Fruit fly (Drosophila melanogaster) whole organism, adult: ENCODE data around the gene CG11286.

Experiments
- CG11617 ChIP-seq: fragments of 200-800 bp; sonication (Bioruptor generic); optimal IDR thresholded peaks from 2 replicates; lab custom pipeline; 2017; ENCODE audit warnings: mild to moderate bottlenecking, missing biosample characterization, missing genetic modification reagents, missing genetic modification characterization
- CG12768 ChIP-seq: fragments of 200-800 bp; sonication (Bioruptor generic); optimal IDR thresholded peaks from 2 replicates; lab custom pipeline; 2017; ENCODE audit warnings: missing biosample characterization, missing genetic modification characterization, mild to moderate bottlenecking, moderate library complexity, missing genetic modification reagents
- CG14711 ChIP-seq: fragments of 200-800 bp; sonication (Bioruptor generic); optimal IDR thresholded peaks from 2 replicates; lab custom pipeline; 2018; ENCODE audit warnings: missing biosample characterization, mild to moderate bottlenecking, missing genetic modification characterization, moderate library complexity
- CG1620 ChIP-seq: fragments of 200-800 bp; sonication (Bioruptor generic); optimal IDR thresholded peaks from 2 replicates; lab custom pipeline; 2016; ENCODE audit warnings: missing biosample characterization, missing genetic modification characterization
- CG33017 ChIP-seq: fragments of 200-800 bp; sonication (Bioruptor generic); optimal IDR thresholded peaks from 2 replicates; lab custom pipeline; 2018; ENCODE audit warnings: missing biosample characterization, mild to moderate bottlenecking, missing genetic modification characterization, moderate library complexity
- CG5204 ChIP-seq: fragments of 200-800 bp; sonication (Bioruptor generic); optimal IDR thresholded peaks from 2 replicates; lab custom pipeline; 2016; ENCODE audit warnings: missing biosample characterization, missing genetic modification characterization
- CG7045 ChIP-seq: fragments of 200-800 bp; sonication (Bioruptor generic); optimal IDR thresholded peaks from 2 replicates; lab custom pipeline; 2017; ENCODE audit warnings: missing biosample characterization, mild to moderate bottlenecking, missing genetic modification characterization
- CG7101 ChIP-seq: fragments of 200-800 bp; sonication (Bioruptor generic); optimal IDR thresholded peaks from 2 replicates; lab custom pipeline; 2018; ENCODE audit warnings: missing biosample characterization, mild to moderate bottlenecking, missing genetic modification characterization, moderate library complexity
- Clk ChIP-seq: fragments of 200-800 bp; sonication (Bioruptor generic); optimal IDR thresholded peaks from 2 replicates; lab custom pipeline; 2017; ENCODE audit warnings: missing biosample characterization, missing genetic modification characterization
- Crg-1 ChIP-seq: fragments of 200-800 bp; sonication (Bioruptor generic); optimal IDR thresholded peaks from 2 replicates; lab custom pipeline; 2016; ENCODE audit warnings: missing biosample characterization, missing genetic modification characterization
- Hr96 ChIP-seq: fragments of 200-800 bp; sonication (Bioruptor generic); optimal IDR thresholded peaks from 2 replicates; lab custom pipeline; 2016; ENCODE audit warnings: missing biosample characterization, missing genetic modification characterization
- Mnt ChIP-seq: fragments of 200-800 bp; sonication (Bioruptor generic); optimal IDR thresholded peaks from 2 replicates; lab custom pipeline; 2016; ENCODE audit warnings: missing biosample characterization, mild to moderate bottlenecking, missing genetic modification characterization
- bab1 ChIP-seq: fragments of 200-800 bp; sonication (Bioruptor generic); optimal IDR thresholded peaks from 3 replicates; lab custom pipeline; 2019; ENCODE audit warnings: missing biosample characterization, mild to moderate bottlenecking, missing genetic modification characterization, moderate library complexity
- cic ChIP-seq: fragments of 200-800 bp; sonication (Bioruptor generic); optimal IDR thresholded peaks from 2 replicates; lab custom pipeline; 2017; ENCODE audit warnings: missing biosample characterization, mild to moderate bottlenecking, missing genetic modification characterization, moderate library complexity
- cnc ChIP-seq, 2 experiments: fragments of >200 bp; optimal IDR thresholded peaks; 2 replicates each; lab custom pipeline; 2017
- kay ChIP-seq: fragments of 200-800 bp; sonication (Bioruptor generic); peaks from one replicate; lab custom pipeline; 2016; ENCODE audit warnings: missing biosample characterization, missing genetic modification characterization, borderline replicate concordance
- ovo ChIP-seq: fragments of 200-800 bp; sonication (Bioruptor generic); optimal IDR thresholded peaks from 2 replicates; lab custom pipeline; 2016; ENCODE audit warnings: missing biosample characterization, missing genetic modification characterization
- pad ChIP-seq: fragments of 200-800 bp; sonication (Bioruptor generic); optimal IDR thresholded peaks from 3 replicates; lab custom pipeline; 2017; ENCODE audit warnings: missing biosample characterization, missing genetic modification characterization, mild to moderate bottlenecking, moderate library complexity, missing genetic modification reagents
- tj ChIP-seq: fragments of 200-800 bp; sonication (Bioruptor generic); optimal IDR thresholded peaks from 3 replicates; lab custom pipeline; 2017; ENCODE audit warnings: missing biosample characterization, mild to moderate bottlenecking, missing genetic modification characterization, moderate library complexity
- toe ChIP-seq: fragments of 200-800 bp; sonication (Bioruptor generic); optimal IDR thresholded peaks from 2 replicates; lab custom pipeline; 2016; ENCODE audit warnings: missing biosample characterization, missing genetic modification characterization

CG11286 gene

DNA sequence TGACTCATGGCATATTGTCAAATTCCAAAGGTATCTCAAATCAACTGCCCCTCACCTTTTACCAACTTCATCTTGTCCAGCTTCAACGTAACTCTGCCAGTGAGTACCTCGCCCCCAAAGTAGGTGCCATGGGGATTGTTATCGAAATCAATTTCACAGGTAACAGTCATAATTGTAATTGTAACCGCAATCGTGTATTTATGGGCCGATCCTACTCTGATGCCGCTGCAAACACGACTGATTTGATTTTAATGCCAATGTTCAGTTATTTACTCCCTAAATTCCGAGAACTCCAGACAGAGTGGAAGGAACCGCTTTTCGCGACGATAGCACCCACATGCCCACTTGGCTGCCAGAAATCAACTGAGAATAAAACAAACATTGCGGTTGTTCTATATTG is 14.2 kb upstream of the CG11286 start, which contains the start of gene CG18745:
Gene CG18745, minus strand, starts transcription at position 336 of the 400 bp plus-strand sequence.
- TF ChIP-seq cic = peak; percentile 46
- no peak for TF ChIP-seq toe (GFP tag; lab: Kevin White, UChicago)
- TF ChIP-seq kay (GFP tag; lab: Kevin White, UChicago) = peak; percentile 51
- peak; percentile 59 for TF ChIP-seq Mnt (GFP tag; lab: Kevin White, UChicago)
- TF ChIP-seq CG7101 (tag; lab: Kevin White, UChicago) = no peak

DNA sequence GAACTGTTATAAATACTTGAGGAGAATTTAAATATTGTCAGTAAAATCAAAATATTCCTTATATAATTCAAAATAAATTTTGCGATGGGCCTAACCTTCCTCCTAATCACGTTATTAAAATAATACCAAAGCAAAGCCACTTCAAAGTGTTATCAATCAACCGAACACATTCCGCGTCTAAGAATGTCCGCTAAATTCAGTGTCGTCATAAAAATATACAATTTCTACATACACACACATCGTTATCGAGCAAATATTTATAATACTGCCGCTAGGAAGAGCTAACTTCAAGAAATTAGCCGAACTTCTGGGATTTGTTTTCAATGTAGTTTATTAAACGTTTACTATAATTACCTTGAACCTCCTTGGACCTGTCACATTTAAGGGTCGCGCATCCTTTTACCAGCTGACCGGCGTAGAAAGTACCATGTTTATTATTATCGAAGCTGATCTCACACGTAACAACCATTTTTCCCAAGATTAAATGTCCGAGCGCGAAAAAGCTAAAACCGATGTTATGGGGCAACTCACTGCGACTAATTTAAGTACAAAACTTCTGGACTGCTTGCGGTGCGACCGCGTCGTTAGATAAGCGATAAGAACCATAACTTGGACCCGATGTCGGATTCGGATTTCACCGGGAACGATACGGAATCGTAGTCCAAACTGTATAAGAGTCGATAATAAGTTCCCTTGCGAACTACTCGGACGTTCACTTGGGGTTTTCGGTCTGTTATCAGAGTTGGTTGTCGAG is 11.6 kb upstream of the CG11286 start, which contains the start of gene CG18747:
Gene CG18747, minus strand, starts transcription at position 514 of the 754 bp plus-strand sequence.
- TF ChIP-seq CG12768 (peak; percentile 14), kay (GFP tag; lab: Kevin White, UChicago) (peak; percentile 87), toe (GFP tag; lab: Kevin White, UChicago) (no peak), Mnt (GFP tag; lab: Kevin White, UChicago) (peak; percentile 46), Crg-1 (GFP tag; lab: Kevin White, UChicago) (no peak)

DNA sequence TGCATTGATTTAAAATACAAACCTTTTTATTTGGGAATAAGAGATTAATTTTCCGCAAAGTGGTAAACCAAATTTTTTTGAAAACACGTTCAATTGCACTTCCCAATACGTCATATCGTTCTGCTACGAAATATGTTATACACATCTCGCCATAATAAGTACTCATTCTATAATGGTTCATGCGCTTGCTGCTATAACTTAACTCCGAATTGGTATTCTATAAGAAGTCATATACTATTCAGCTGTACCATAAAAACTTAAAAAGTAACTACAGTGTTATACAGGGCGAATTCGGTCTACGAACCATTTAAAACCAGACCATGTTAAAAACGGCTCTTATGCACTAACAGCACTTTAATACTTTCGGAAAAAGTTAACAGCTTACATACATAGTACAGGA is 8.1 kb upstream of the CG11286 start:
- TF ChIP-seq cnc (optimal IDR thresholded peaks at IDR 0.05; lab: Kevin White, UChicago) (no peak), CG7045 (no peak), bab1 (GFP tag; lab: Kevin White, UChicago) (no peak), pad (GFP tag; lab: Kevin White, UChicago) (no peak), CG12768 (no peak), kay (GFP tag; lab: Kevin White, UChicago) (no peak), Clk (GFP tag; lab: Kevin White, UChicago) (no peak), Mnt (GFP tag; lab: Kevin White, UChicago) (no peak), cic (no peak), CG7101 (tag; lab: Kevin White, UChicago) (no peak), CG14711 (tag; lab: Kevin White, UChicago) (no peak), CG1620 (GFP tag; lab: Kevin White, UChicago) (no peak), Crg-1 (GFP tag; lab: Kevin White, UChicago) (no peak), Hr96 (GFP tag; lab: Kevin White, UChicago) (no peak), ovo (GFP tag; lab: Kevin White, UChicago) (no peak)

DNA sequence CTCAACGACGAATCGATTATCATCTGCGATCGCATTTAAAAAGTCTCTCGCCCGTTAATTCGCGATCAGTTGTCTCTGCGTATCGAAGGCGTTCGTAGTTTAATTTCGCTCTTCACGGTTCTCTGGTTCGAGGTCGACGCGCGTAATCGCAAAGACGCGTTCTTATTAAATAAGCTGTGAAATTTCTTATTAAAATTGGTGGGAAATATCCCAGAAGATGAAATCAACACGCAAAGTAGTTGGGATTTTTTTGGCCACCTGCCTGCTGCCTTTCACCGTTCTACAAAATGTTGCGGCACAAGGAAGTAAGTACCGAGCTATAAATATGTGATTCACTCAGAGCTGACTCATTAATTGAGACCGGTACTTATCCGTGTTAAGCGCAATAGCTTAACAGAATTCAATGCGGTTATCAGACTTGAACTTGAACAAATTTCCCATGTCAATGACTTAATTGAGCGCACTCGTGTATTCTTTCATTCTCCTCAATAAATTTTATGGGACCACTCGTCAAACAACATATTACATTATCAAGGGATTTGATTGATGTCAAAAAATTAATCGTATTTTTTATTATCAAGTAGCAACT is 10.5 kb downstream of the CG11286 start:
- TF ChIP-seq tj (GFP tag; lab: Kevin White, UChicago) (no peak), ovo (GFP tag; lab: Kevin White, UChicago) (no peak), kay (GFP tag; lab: Kevin White, UChicago) (no peak), CG11617 (GFP tag; lab: Kevin White, UChicago) (no peak), Hr96 (GFP tag; lab: Kevin White, UChicago) (no peak), CG1620 (GFP tag; lab: Kevin White, UChicago) (no peak), Crg-1 (GFP tag; lab: Kevin White, UChicago) (no peak), CG33017 (tag; lab: Kevin White, UChicago) (no peak), cic (no peak), CG5204 (GFP tag; lab: Kevin White, UChicago) (no peak), Mnt (GFP tag; lab: Kevin White, UChicago) (no peak), pad (GFP tag; lab: Kevin White, UChicago) (no peak), CG14711 (tag; lab: Kevin White, UChicago) (no peak)

DNA sequence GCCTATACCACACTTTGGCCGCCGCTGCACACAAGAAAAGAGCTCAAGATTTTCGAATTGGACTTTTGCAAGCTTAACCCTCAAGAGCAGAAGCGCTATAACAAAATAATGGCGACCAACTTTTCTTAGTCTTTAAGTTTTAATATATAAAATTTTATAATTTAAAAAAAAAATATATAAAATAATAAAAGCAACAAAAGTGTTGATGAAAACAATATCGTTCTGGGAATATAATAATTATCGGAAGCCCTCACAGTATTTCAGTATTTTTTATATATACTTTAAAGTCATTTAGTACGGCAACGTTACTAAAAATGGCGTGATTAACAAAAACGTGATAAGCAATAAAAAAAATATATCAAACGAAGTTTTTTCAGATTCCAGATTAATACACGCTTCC is 12.1 kb downstream of the CG11286 start, which contains the start of gene Sp7:
Gene Sp7, plus strand, starts transcription at position 301 of the 400 bp plus-strand sequence.
- no peak for TF ChIP-seq CG12768
- TF ChIP-seq CG1620 (GFP tag; lab: Kevin White, UChicago) = no peak

DNA sequence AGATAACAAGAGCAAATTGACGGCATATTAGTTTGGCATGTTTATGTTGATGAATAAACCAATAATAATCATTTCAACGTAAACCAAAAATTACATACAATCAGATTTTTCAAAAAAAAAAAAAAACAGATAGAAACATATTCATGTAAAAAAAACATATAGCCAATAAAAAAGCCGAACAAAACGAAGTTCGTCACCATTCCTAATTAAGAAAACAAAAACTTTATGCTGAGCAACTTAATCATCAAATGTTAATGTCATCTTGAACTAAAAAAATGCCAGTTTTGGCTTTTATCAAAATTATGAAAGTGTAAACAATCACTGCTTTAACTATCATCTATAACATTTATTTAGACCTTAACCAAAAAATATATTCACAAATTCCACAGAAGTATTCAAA is 13.7 kb downstream of the CG11286 start, which contains the start of gene CG10919:
Gene CG10919, plus strand, starts transcription at position 301 of the 400 bp plus-strand sequence.
- TF ChIP-seq kay (GFP tag; lab: Kevin White, UChicago) (no peak), ovo (GFP tag; lab: Kevin White, UChicago) (no peak), CG1620 (GFP tag; lab: Kevin White, UChicago) (no peak), CG14711 (tag; lab: Kevin White, UChicago) (no peak), Hr96 (GFP tag; lab: Kevin White, UChicago) (no peak), CG7045 (no peak), CG5204 (GFP tag; lab: Kevin White, UChicago) (no peak), Mnt (GFP tag; lab: Kevin White, UChicago) (no peak)

DNA sequence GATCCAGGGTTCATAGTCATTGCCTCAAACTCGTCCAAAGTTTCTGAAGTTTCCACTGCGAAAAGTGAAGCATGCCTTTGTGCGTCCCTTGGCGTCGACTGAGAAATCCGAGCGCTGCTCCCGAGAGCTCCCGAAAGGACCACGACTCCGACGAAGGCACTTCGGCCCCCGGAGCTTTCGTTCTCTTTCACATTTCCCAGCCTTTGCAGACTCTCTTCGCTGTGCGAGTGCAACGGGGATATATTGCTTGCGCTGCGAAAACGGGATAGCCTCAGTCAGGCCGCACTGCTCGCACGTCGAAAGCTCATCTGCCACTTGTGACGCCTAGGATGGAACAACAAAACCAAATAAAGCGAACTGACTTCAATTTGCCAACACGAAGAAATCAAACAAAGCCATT is 18.0 kb downstream of the CG11286 start:
- no peak for TF ChIP-seq bab1 (GFP tag; lab: Kevin White, UChicago)
- TF ChIP-seq cic = no peak
- no peak for TF ChIP-seq CG33017 (tag; lab: Kevin White, UChicago)
- TF ChIP-seq CG14711 (tag; lab: Kevin White, UChicago) = no peak
- no peak for TF ChIP-seq ovo (GFP tag; lab: Kevin White, UChicago)
- TF ChIP-seq Mnt (GFP tag; lab: Kevin White, UChicago) = no peak
- no peak for TF ChIP-seq CG12768
- TF ChIP-seq CG1620 (GFP tag; lab: Kevin White, UChicago) = no peak
- TF ChIP-seq toe (GFP tag; lab: Kevin White, UChicago) = no peak
- no peak for TF ChIP-seq CG7101 (tag; lab: Kevin White, UChicago)
- no peak for TF ChIP-seq kay (GFP tag; lab: Kevin White, UChicago)
- no peak for TF ChIP-seq CG11617 (GFP tag; lab: Kevin White, UChicago)
